Worm (Caenorhabditis elegans) whole organism, L2 larva: ENCODE results near the gene F47B8.5.

Source experiments
- R02D3.7 ChIP-seq: fragments of 150-350 bp; optimal IDR thresholded peaks from 2 replicates; lab custom pipeline; 2014; ENCODE audit warnings: missing biosample characterization, missing genetic modification characterization
- egl-27 ChIP-seq: sonication (generic microtip); optimal IDR thresholded peaks from 3 replicates; lab custom pipeline; 2017; ENCODE audit warnings: missing biosample characterization, missing genetic modification reagents, missing genetic modification characterization
- fos-1 ChIP-seq: fragments of 150-350 bp; optimal IDR thresholded peaks from 2 replicates; lab custom pipeline; 2014; ENCODE audit warnings: missing biosample characterization, missing genetic modification characterization
- gmeb-1 ChIP-seq: fragments of 150-350 bp; optimal IDR thresholded peaks from 2 replicates; lab custom pipeline; 2014; ENCODE audit warnings: missing biosample characterization, missing genetic modification characterization
- mdl-1 ChIP-seq, 2 experiments: fragments of 150-350 bp in 1 of 2; sonication (generic microtip) in 1 of 2; optimal IDR thresholded peaks; 2 replicates each; lab custom pipeline; 2017; ENCODE audit warnings: missing biosample characterization in 2 of 2, missing genetic modification characterization in 2 of 2
- nhr-21 ChIP-seq: fragments of 150-350 bp; optimal IDR thresholded peaks from 2 replicates; lab custom pipeline; 2014; ENCODE audit warnings: missing biosample characterization, missing genetic modification characterization
- nhr-237 ChIP-seq: fragments of 150-350 bp; optimal IDR thresholded peaks from 2 replicates; lab custom pipeline; 2014; ENCODE audit warnings: missing biosample characterization, missing genetic modification characterization
- peb-1 ChIP-seq: fragments of 150-350 bp; optimal IDR thresholded peaks from 2 replicates; lab custom pipeline; 2014; ENCODE audit warnings: missing biosample characterization, missing genetic modification characterization
- sem-4 ChIP-seq: fragments of 150-350 bp; optimal IDR thresholded peaks from 2 replicates; lab custom pipeline; 2014; ENCODE audit warnings: missing biosample characterization, missing genetic modification reagents, missing genetic modification characterization
- sma-9 ChIP-seq, 2 experiments: fragments of 150-350 bp in 1 of 2; sonication (generic microtip) in 1 of 2; optimal IDR thresholded peaks; 2 replicates each; lab custom pipeline; 2014 to 2016; ENCODE audit warnings: missing genetic modification characterization in 2 of 2, mild to moderate bottlenecking in 1 of 2, missing biosample characterization in 1 of 2, missing compliant biosample characterization in 1 of 2, missing genetic modification reagents in 1 of 2, moderate library complexity in 1 of 2
- snpc-4 ChIP-seq: fragments of 150-350 bp; optimal IDR thresholded peaks from 2 replicates; lab custom pipeline; 2014; ENCODE audit warnings: missing biosample characterization, missing genetic modification characterization

Gene F47B8.5

ce11 chrV:14282222-14282709 is 45.4 kb downstream of the F47B8.5 start, which contains the start of the genes srt-74 and F40G12.9:
Gene srt-74 (minus strand): TSS chrV:14282322.
Gene F40G12.9 (plus strand): TSS chrV:14282659.
- no peak for TF ChIP-seq egl-27 (tag; lab: Kevin White, UChicago)
- no peak for TF ChIP-seq nhr-21 (tag; lab: Kevin White, UChicago)
- TF ChIP-seq R02D3.7 (tag; lab: Kevin White, UChicago) = no peak
- no peak for TF ChIP-seq peb-1 (tag; lab: Kevin White, UChicago)
- no peak for TF ChIP-seq mdl-1 (tag; optimal IDR thresholded peaks at IDR 0.05; lab: Kevin White, UChicago)
- no peak for TF ChIP-seq nhr-237 (tag; lab: Kevin White, UChicago)

ce11 chrV:14279777-14280176 is 47.9 kb downstream of the F47B8.5 start, which contains the start of gene srt-33:
Gene srt-33 (minus strand): TSS chrV:14279877.
- TF ChIP-seq peb-1 (tag; lab: Kevin White, UChicago) (no peak), sma-9 (GFP tag; optimal IDR thresholded peaks at IDR 0.05; lab: Kevin White, UChicago) (no peak), sma-9 (tag; optimal IDR thresholded peaks at IDR 0.05; lab: Kevin White, UChicago) (no peak), sem-4 (tag; lab: Kevin White, UChicago) (no peak), gmeb-1 (tag; lab: Kevin White, UChicago) (no peak), fos-1 (tag; lab: Kevin White, UChicago) (no peak)

ce11 chrV:14277456-14277855 is 50.2 kb downstream of the F47B8.5 start:
- peak; percentile 38 for TF ChIP-seq snpc-4 (tag; lab: Kevin White, UChicago)
- TF ChIP-seq, all 48 proteins: peak for 1; not testable (repeated sequence) for 47
